Fruit fly (Drosophila melanogaster) whole organism, adult: ENCODE measurements around the gene wac.
A peak's percentile ranks its signal among the peaks of the same experiment; 100 is the strongest.

ENCODE experiments used
- CG14711 ChIP-seq: fragments of 200-800 bp; sonication (Bioruptor generic); optimal IDR thresholded peaks from 2 replicates; lab custom pipeline; 2018; ENCODE audit warnings: missing biosample characterization, mild to moderate bottlenecking, missing genetic modification characterization, moderate library complexity
- CG1620 ChIP-seq: fragments of 200-800 bp; sonication (Bioruptor generic); optimal IDR thresholded peaks from 2 replicates; lab custom pipeline; 2016; ENCODE audit warnings: missing biosample characterization, missing genetic modification characterization
- CG33017 ChIP-seq: fragments of 200-800 bp; sonication (Bioruptor generic); optimal IDR thresholded peaks from 2 replicates; lab custom pipeline; 2018; ENCODE audit warnings: missing biosample characterization, mild to moderate bottlenecking, missing genetic modification characterization, moderate library complexity
- CG5204 ChIP-seq: fragments of 200-800 bp; sonication (Bioruptor generic); optimal IDR thresholded peaks from 2 replicates; lab custom pipeline; 2016; ENCODE audit warnings: missing biosample characterization, missing genetic modification characterization
- CG7101 ChIP-seq: fragments of 200-800 bp; sonication (Bioruptor generic); optimal IDR thresholded peaks from 2 replicates; lab custom pipeline; 2018; ENCODE audit warnings: missing biosample characterization, mild to moderate bottlenecking, missing genetic modification characterization, moderate library complexity
- Clk ChIP-seq: fragments of 200-800 bp; sonication (Bioruptor generic); optimal IDR thresholded peaks from 2 replicates; lab custom pipeline; 2017; ENCODE audit warnings: missing biosample characterization, missing genetic modification characterization
- bab1 ChIP-seq: fragments of 200-800 bp; sonication (Bioruptor generic); optimal IDR thresholded peaks from 3 replicates; lab custom pipeline; 2019; ENCODE audit warnings: missing biosample characterization, mild to moderate bottlenecking, missing genetic modification characterization, moderate library complexity
- cnc ChIP-seq, 2 experiments: fragments of >200 bp; optimal IDR thresholded peaks; 2 replicates each; lab custom pipeline; 2017
- ovo ChIP-seq: fragments of 200-800 bp; sonication (Bioruptor generic); optimal IDR thresholded peaks from 2 replicates; lab custom pipeline; 2016; ENCODE audit warnings: missing biosample characterization, missing genetic modification characterization
- tj ChIP-seq: fragments of 200-800 bp; sonication (Bioruptor generic); optimal IDR thresholded peaks from 3 replicates; lab custom pipeline; 2017; ENCODE audit warnings: missing biosample characterization, mild to moderate bottlenecking, missing genetic modification characterization, moderate library complexity
- toe ChIP-seq: fragments of 200-800 bp; sonication (Bioruptor generic); optimal IDR thresholded peaks from 2 replicates; lab custom pipeline; 2016; ENCODE audit warnings: missing biosample characterization, missing genetic modification characterization

DNA sequence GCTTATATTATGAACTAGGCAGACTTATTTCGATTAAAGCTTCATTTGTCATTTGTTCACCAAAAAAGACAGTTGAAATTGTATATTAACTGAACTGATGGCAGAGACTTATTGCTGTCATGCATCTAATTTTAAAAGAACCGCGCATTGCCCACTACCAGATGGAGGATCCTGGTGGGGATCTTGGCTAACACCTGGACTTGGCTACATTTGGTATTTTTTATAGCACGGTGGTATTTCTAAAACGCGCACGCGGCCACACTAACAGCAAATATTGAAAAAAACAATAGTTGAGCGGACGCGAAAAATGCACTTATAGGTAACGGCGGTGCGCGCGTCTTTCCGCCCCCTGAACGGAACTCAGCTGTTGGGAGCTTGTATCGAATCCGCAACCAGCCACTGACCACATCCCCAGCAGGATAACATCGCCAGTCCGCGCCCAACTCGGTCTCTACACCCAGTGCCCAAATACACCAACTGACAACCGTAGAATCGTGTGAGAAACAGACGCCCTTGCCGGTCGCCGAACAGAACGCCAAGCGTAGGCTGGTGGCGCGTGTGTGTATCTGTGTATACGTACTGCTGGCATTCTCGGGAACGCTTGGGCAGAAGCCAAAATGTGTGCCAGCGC is 34.3 kb downstream of the wac start:
- no peak for TF ChIP-seq tj (GFP tag; lab: Kevin White, UChicago)
- TF ChIP-seq CG5204 (GFP tag; lab: Kevin White, UChicago): no peak
- TF ChIP-seq bab1 (GFP tag; lab: Kevin White, UChicago): peak; percentile 39
- no peak for TF ChIP-seq CG14711 (tag; lab: Kevin White, UChicago)
- peak; percentile 8 for TF ChIP-seq CG7101 (tag; lab: Kevin White, UChicago)
- TF ChIP-seq cnc (optimal IDR thresholded peaks at IDR 0.05; lab: Kevin White, UChicago): no peak
- no peak for TF ChIP-seq CG33017 (tag; lab: Kevin White, UChicago)
- TF ChIP-seq toe: no peak
- TF ChIP-seq CG1620 (GFP tag; lab: Kevin White, UChicago): peak; percentile 14
- no peak for TF ChIP-seq ovo (GFP tag; lab: Kevin White, UChicago)
- no peak for TF ChIP-seq Clk (GFP tag; lab: Kevin White, UChicago)
